Worm (Caenorhabditis elegans): Measurements from ENCODE around the gene Y53F4B.12.

The Y53F4B.12 gene

ce11 chrII:15025100-15025499 is 6.1 kb downstream of the Y53F4B.12 start:
- TF ChIP-seq lin-35 (GFP tag; optimal IDR thresholded peaks at IDR 0.05) (peak in 1 of 2 experiments; percentile 16), efl-1 (optimal IDR thresholded peaks at IDR 0.05) (peak; percentile 45 to 58), efl-1 (GFP tag; optimal IDR thresholded peaks at IDR 0.05 in 1 of 2) (peak; percentile 49 to 58), elt-2 (tag; optimal IDR thresholded peaks at IDR 0.05) (no peak), dpl-1 (GFP tag; optimal IDR thresholded peaks at IDR 0.05) (peak in 2 of 3 experiments; percentile 24 to 48)

ce11 chrII:15025599-15026164 is 6.7 kb downstream of the Y53F4B.12 start, which contains the start of gene cmtr-1:
cmtr-1 (plus strand) TSS chrII:15026114.
- TF ChIP-seq egl-13 (tag; optimal IDR thresholded peaks at IDR 0.05) (peak; percentile 97), nhr-11 (tag; optimal IDR thresholded peaks at IDR 0.05) (peak; percentile 76), pax-3 (tag; optimal IDR thresholded peaks at IDR 0.05) (peak; percentile 94), irx-1 (tag; optimal IDR thresholded peaks at IDR 0.05) (peak; percentile 96), nhr-237 (tag; optimal IDR thresholded peaks at IDR 0.05) (peak; percentile 81), unc-86 (tag; optimal IDR thresholded peaks at IDR 0.05) (peak; percentile 98), nhr-84 (tag; optimal IDR thresholded peaks at IDR 0.05) (peak; percentile 13), mep-1 (tag; optimal IDR thresholded peaks at IDR 0.05) (peak; percentile 94), fos-1 (tag; optimal IDR thresholded peaks at IDR 0.05) (peak; percentile 94), pqm-1 (tag; optimal IDR thresholded peaks at IDR 0.05) (no peak), zip-4 (GFP tag; optimal IDR thresholded peaks at IDR 0.05) (peak; percentile 91), ces-1 (GFP tag; optimal IDR thresholded peaks at IDR 0.05) (no peak), elt-2 (tag; optimal IDR thresholded peaks at IDR 0.05) (peak; percentile 95), lin-13 (GFP tag; optimal IDR thresholded peaks at IDR 0.05) (peak; percentile 96), unc-62 (GFP tag; optimal IDR thresholded peaks at IDR 0.05) (no peak), elt-3 (tag; optimal IDR thresholded peaks at IDR 0.05) (peak; percentile 13 to 94 (median 72)), unc-30 (tag; optimal IDR thresholded peaks at IDR 0.05) (no peak), aha-1 (tag; optimal IDR thresholded peaks at IDR 0.05) (peak; percentile 69), Y116A8C.19 (tag; optimal IDR thresholded peaks at IDR 0.05; ENCODE audit: borderline replicate concordance) (peak; percentile 66), nhr-85 (tag) (peak; percentile 99), ztf-11 (tag; optimal IDR thresholded peaks at IDR 0.05) (peak; percentile 38 to 97), skn-1 (tag; optimal IDR thresholded peaks at IDR 0.05) (peak; percentile 85), dpl-1 (GFP tag; optimal IDR thresholded peaks at IDR 0.05) (peak; percentile 85 to 91 (median 89)), lir-3 (tag; optimal IDR thresholded peaks at IDR 0.05; ENCODE audit: poor library complexity) (no peak), nhr-71 (tag; optimal IDR thresholded peaks at IDR 0.05) (peak; percentile 99), tlp-1 (tag; optimal IDR thresholded peaks at IDR 0.05) (no peak), mdl-1 (tag; optimal IDR thresholded peaks at IDR 0.05) (peak; percentile 57 to 88), ceh-90 (tag; optimal IDR thresholded peaks at IDR 0.05) (peak; percentile 51), unc-98 (GFP tag; IDR thresholded peaks at IDR 0.05) (peak; percentile 70), ztf-4 (tag; optimal IDR thresholded peaks at IDR 0.05) (peak; percentile 97), tbx-2 (tag; optimal IDR thresholded peaks at IDR 0.05) (peak; percentile 98), hlh-17 (GFP tag; optimal IDR thresholded peaks at IDR 0.05; ENCODE audit: borderline replicate concordance) (no peak), sox-4 (tag; optimal IDR thresholded peaks at IDR 0.05) (peak; percentile 92), ceh-8 (GFP tag; optimal IDR thresholded peaks at IDR 0.05) (peak; percentile 95), ama-1 (optimal IDR thresholded peaks at IDR 0.05) (peak; percentile 94), dsc-1 (tag; optimal IDR thresholded peaks at IDR 0.05) (peak; percentile 99), fkh-8 (tag; optimal IDR thresholded peaks at IDR 0.05) (peak; percentile 97), vab-15 (tag; optimal IDR thresholded peaks at IDR 0.05) (peak; percentile 43), mef-2 (tag; optimal IDR thresholded peaks at IDR 0.05) (peak; percentile 56), nhr-12 (tag; optimal IDR thresholded peaks at IDR 0.05) (peak; percentile 48), isw-1 (GFP tag; IDR thresholded peaks at IDR 0.05) (peak; percentile 96), nhr-90 (tag; optimal IDR thresholded peaks at IDR 0.05; ENCODE audit: poor library complexity) (peak; percentile 100), nhr-20 (tag; optimal IDR thresholded peaks at IDR 0.05) (peak; percentile 99), lsy-2 (tag; optimal IDR thresholded peaks at IDR 0.05) (peak; percentile 92 to 96), jun-1 (tag; optimal IDR thresholded peaks at IDR 0.05) (peak; percentile 95), C34B4.2 (tag; optimal IDR thresholded peaks at IDR 0.05) (peak; percentile 86), efl-3 (GFP tag; optimal IDR thresholded peaks at IDR 0.05) (peak; percentile 87)

Data from whole organism, L1 larva.